Worm (Caenorhabditis elegans): Measurements from ENCODE around the gene igdb-2.
"Not testable (repeated sequence)": the region's sequence is repeated elsewhere in the genome, so short reads cannot be mapped to it uniquely, and the experiment has no call there.

DNA sequence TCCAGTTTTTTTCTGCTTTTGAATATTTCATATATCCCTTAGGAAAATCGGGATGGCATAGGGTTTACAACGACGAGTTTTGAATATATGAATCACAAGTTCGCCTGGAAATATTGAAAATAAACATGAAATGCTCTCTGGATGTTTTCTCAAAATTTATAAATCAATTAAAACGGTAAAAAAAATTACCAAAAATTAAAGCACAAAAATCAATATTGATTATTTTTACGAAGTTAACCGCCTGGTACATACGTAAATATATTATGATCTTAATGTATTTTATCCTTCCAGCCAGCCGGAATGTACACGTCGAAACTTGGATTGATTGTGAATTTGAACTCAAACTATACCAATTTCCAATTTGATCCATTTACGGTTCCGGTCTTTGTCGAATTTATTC lies 36.9 kb downstream of the igdb-2 start, which contains the start of gene sru-17:
- not testable (repeated sequence) for TF ChIP-seq ceh-13 (GFP tag; optimal IDR thresholded peaks at IDR 0.05); F13C5.2 (tag; optimal IDR thresholded peaks at IDR 0.05); tra-4 (tag; optimal IDR thresholded peaks at IDR 0.05); hmbx-1 (tag; optimal IDR thresholded peaks at IDR 0.05); tbx-11 (GFP tag; IDR thresholded peaks at IDR 0.05); hnd-1 (tag; optimal IDR thresholded peaks at IDR 0.05); hmg-4 (GFP tag; optimal IDR thresholded peaks at IDR 0.05); ets-7 (tag; optimal IDR thresholded peaks at IDR 0.05); aly-1 (tag; optimal IDR thresholded peaks at IDR 0.05); sea-1 (GFP tag; conservative IDR thresholded peaks at IDR 0.05)

Measured in whole organism, early embryonic.